Fruit fly (Drosophila melanogaster): ENCODE measurements around the gene Tengl2.
A peak's percentile ranks its signal among the peaks of the same experiment; 100 is the strongest.

Tengl2 gene

DNA sequence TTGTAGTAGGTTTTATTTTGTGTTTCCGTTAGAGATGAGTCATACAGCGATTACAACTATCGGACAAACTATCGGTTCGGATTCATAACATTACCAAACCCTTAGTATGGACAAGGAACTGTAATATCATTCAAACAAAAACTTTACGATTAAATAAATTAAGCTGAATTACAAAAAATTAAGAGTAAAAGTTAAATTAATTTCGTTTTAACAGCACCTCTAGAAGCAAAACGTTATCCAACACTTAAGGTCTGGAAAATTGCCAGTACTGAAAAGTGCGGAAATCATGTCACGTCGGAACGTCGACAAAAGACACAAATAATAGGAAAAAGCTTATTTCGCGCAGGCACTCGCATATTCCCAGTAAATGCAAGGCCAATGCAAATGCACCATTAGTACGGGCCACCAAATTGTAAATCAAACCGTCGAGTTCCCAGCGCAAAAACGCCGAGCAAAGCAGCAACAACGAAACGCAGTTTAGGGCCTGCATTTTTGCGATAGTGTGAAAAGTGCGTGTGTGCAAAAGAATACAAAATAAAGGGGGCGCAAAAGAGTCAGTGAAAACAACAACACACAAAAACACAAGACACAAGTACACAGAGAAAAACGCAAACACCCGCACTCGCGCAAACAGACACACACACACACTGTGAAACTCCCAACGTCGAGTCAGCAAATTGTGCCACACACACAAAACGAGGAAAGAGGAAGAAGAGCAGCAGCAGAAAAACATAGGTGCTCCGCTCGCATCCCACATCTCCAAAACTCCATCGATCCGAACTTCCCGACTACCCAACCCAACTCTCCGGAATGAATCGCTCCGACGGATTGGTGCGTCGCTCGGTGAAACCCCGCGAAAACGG, 12.7 kb downstream of the Tengl2 start, which contains the start of the genes CG15387 and sau (continued):
- peak; percentile 72 for TF ChIP-seq CG15601 (tag; optimal IDR thresholded peaks at IDR 0.05)
- TF ChIP-seq CG1233 (GFP tag; optimal IDR thresholded peaks at IDR 0.05), result peak; percentile 82
- peak; percentile 91 for TF ChIP-seq CG7786 (GFP tag; optimal IDR thresholded peaks at IDR 0.05)
- peak; percentile 89 for TF ChIP-seq CG18476 (GFP tag; optimal IDR thresholded peaks at IDR 0.05)
- no peak for TF ChIP-seq CG11696 (GFP tag; IDR thresholded peaks at IDR 0.05)
- TF ChIP-seq Xbp1 (GFP tag; optimal IDR thresholded peaks at IDR 0.05), result peak; percentile 91
- peak; percentile 41 for TF ChIP-seq gfzf (GFP tag; optimal IDR thresholded peaks at IDR 0.05)
- TF ChIP-seq CG4360 (GFP tag; IDR thresholded peaks at IDR 0.05), result peak; percentile 38
- TF ChIP-seq fd102C (GFP tag; optimal IDR thresholded peaks at IDR 0.05), result no peak
- peak; percentile 82 for TF ChIP-seq corto (GFP tag; optimal IDR thresholded peaks at IDR 0.05)
- TF ChIP-seq B-H1 (GFP tag; IDR thresholded peaks at IDR 0.05), result peak; percentile 55; the same call in 2 of the 3 replicates
- TF ChIP-seq ERR (GFP tag; optimal IDR thresholded peaks at IDR 0.05), result peak; percentile 80
- peak; percentile 84 for TF ChIP-seq az2 (GFP tag; optimal IDR thresholded peaks at IDR 0.05)
- peak; percentile 56 for TF ChIP-seq sima (GFP tag; optimal IDR thresholded peaks at IDR 0.05)
- TF ChIP-seq Ptx1 (GFP tag; IDR thresholded peaks at IDR 0.05), result peak; percentile 84
- peak; percentile 94 for TF ChIP-seq B-H2 (GFP tag; optimal IDR thresholded peaks at IDR 0.05)
- TF ChIP-seq ham (GFP tag; IDR thresholded peaks at IDR 0.05), result no peak
- peak; percentile 94 for TF ChIP-seq lilli (GFP tag; optimal IDR thresholded peaks at IDR 0.05)
- TF ChIP-seq bbx (GFP tag; IDR thresholded peaks at IDR 0.05; ENCODE audit: partially characterized antibody), result peak; percentile 86
- no peak for TF ChIP-seq sr (GFP tag; IDR thresholded peaks at IDR 0.05)
- TF ChIP-seq CG8290 (GFP tag; optimal IDR thresholded peaks at IDR 0.05), result peak; percentile 92
- peak; percentile 70 to 88 for TF ChIP-seq CG8290 (tag; optimal IDR thresholded peaks at IDR 0.05)
- peak; percentile 80 for TF ChIP-seq CG3995 (GFP tag; optimal IDR thresholded peaks at IDR 0.05)
- TF ChIP-seq CG11456 (GFP tag; IDR thresholded peaks at IDR 0.05), result peak; percentile 84
- peak; percentile 72 for TF ChIP-seq ato (GFP tag; IDR thresholded peaks at IDR 0.05; ENCODE audit: partially characterized antibody)
- peak; percentile 73 for TF ChIP-seq CG10462 (GFP tag; optimal IDR thresholded peaks at IDR 0.05)
- peak; percentile 91 for TF ChIP-seq tx (GFP tag; optimal IDR thresholded peaks at IDR 0.05)
- no peak for TF ChIP-seq sim (GFP tag; IDR thresholded peaks at IDR 0.05)
- TF ChIP-seq fd64A (GFP tag; optimal IDR thresholded peaks at IDR 0.05), result peak; percentile 32
- TF ChIP-seq H15 (GFP tag; IDR thresholded peaks at IDR 0.05), result peak; percentile 76; the same call in 2 of the 3 replicates
- TF ChIP-seq cas (GFP tag; IDR thresholded peaks at IDR 0.05), result peak; percentile 78; the same call in 1 of the 2 replicates
- no peak for TF ChIP-seq pita (GFP tag; optimal IDR thresholded peaks at IDR 0.05)
- TF ChIP-seq CG3163 (GFP tag; optimal IDR thresholded peaks at IDR 0.05), result peak; percentile 79
- peak; percentile 83 for TF ChIP-seq sisA (GFP tag; IDR thresholded peaks at IDR 0.05)
- no peak for TF ChIP-seq Lim3 (GFP tag; IDR thresholded peaks at IDR 0.05)
- TF ChIP-seq CG16863 (GFP tag; optimal IDR thresholded peaks at IDR 0.05), result peak; percentile 92
- peak; percentile 89 for TF ChIP-seq CG2129 (GFP tag; IDR thresholded peaks at IDR 0.05; ENCODE audit: partially characterized antibody)
- TF ChIP-seq CG33557 (GFP tag; optimal IDR thresholded peaks at IDR 0.05), result peak; percentile 87
- peak; percentile 79 for TF ChIP-seq CG17186 (GFP tag; optimal IDR thresholded peaks at IDR 0.05)
- TF ChIP-seq crc (GFP tag; optimal IDR thresholded peaks at IDR 0.05), result peak; percentile 88
- TF ChIP-seq CG12769 (tag; optimal IDR thresholded peaks at IDR 0.05), result peak; percentile 83
- peak; percentile 80 for TF ChIP-seq E2f1 (GFP tag; IDR thresholded peaks at IDR 0.05)
- peak; percentile 94 for TF ChIP-seq CG16813 (GFP tag; IDR thresholded peaks at IDR 0.05; ENCODE audit: partially characterized antibody)
- no peak for TF ChIP-seq ab (GFP tag; optimal IDR thresholded peaks at IDR 0.05)
- TF ChIP-seq psq (GFP tag; optimal IDR thresholded peaks at IDR 0.05), result peak; percentile 71
- peak; percentile 51 for TF ChIP-seq CG11398 (GFP tag; optimal IDR thresholded peaks at IDR 0.05)
- peak; percentile 72 for TF ChIP-seq schlank (tag; optimal IDR thresholded peaks at IDR 0.05)
- TF ChIP-seq CG32532 (GFP tag; IDR thresholded peaks at IDR 0.05), result peak; percentile 87
- peak; percentile 41 for TF ChIP-seq trh (GFP tag; optimal IDR thresholded peaks at IDR 0.05)
- TF ChIP-seq CG17912 (GFP tag; optimal IDR thresholded peaks at IDR 0.05), result peak; percentile 69
